Fruit fly (Drosophila melanogaster) whole organism, prepupa: ENCODE results near the gene CG5846.
A peak's percentile ranks its signal among the peaks of the same experiment; 100 is the strongest.

Experiments
- CG10631 ChIP-seq: fragments of 200-800 bp; sonication (Bioruptor generic); optimal IDR thresholded peaks from 2 replicates; lab custom pipeline; 2016; ENCODE audit warnings: missing biosample characterization, missing genetic modification characterization
- CG10669 ChIP-seq: fragments of 200-800 bp; sonication (Bioruptor generic); optimal IDR thresholded peaks from 3 replicates; lab custom pipeline; 2018; ENCODE audit warnings: missing biosample characterization, mild to moderate bottlenecking, missing genetic modification characterization, moderate library complexity
- CG11294 ChIP-seq: fragments of 200-800 bp; sonication (Bioruptor generic); IDR thresholded peaks from 2 replicates; pipeline ENCODE4 v1.3.6; 2022; ENCODE audit warnings: missing biosample characterization, missing genetic modification characterization
- CG15336 ChIP-seq: fragments of 200-800 bp; sonication (Bioruptor generic); IDR thresholded peaks from 2 replicates; pipeline ENCODE4 v1.3.6; 2022; ENCODE audit warnings: missing biosample characterization, missing genetic modification characterization
- CG16779 ChIP-seq: fragments of 200-800 bp; sonication (Bioruptor generic); optimal IDR thresholded peaks from 3 replicates; lab custom pipeline; 2017; ENCODE audit warnings: missing biosample characterization, mild to moderate bottlenecking, missing genetic modification characterization
- CG3032 ChIP-seq: fragments of 200-800 bp; optimal IDR thresholded peaks from 2 replicates; lab custom pipeline; 2019; ENCODE audit warnings: missing biosample characterization, mild to moderate bottlenecking, missing genetic modification characterization, moderate library complexity
- CG3919 ChIP-seq: fragments of 200-800 bp; sonication (Bioruptor generic); optimal IDR thresholded peaks from 3 replicates; lab custom pipeline; 2016; ENCODE audit warnings: missing biosample characterization, missing genetic modification characterization
- CG6163 ChIP-seq: fragments of 200-800 bp; sonication (Bioruptor generic); IDR thresholded peaks from 3 replicates; pipeline ENCODE4 v1.3.6; 2022; ENCODE audit warnings: missing biosample characterization, missing genetic modification characterization
- CG6276 ChIP-seq: fragments of 200-800 bp; sonication (Bioruptor generic); optimal IDR thresholded peaks from 2 replicates; lab custom pipeline; 2017; ENCODE audit warnings: missing biosample characterization, mild to moderate bottlenecking, missing genetic modification characterization
- CG6854 ChIP-seq: fragments of 200-800 bp; sonication (Bioruptor generic); optimal IDR thresholded peaks from 2 replicates; lab custom pipeline; 2017; ENCODE audit warnings: missing biosample characterization, mild to moderate bottlenecking, missing genetic modification characterization
- CG7368 ChIP-seq: fragments of 200-800 bp; sonication (Bioruptor generic); optimal IDR thresholded peaks from 3 replicates; lab custom pipeline; 2016; ENCODE audit warnings: missing biosample characterization, missing genetic modification characterization
- Eip75B ChIP-seq: fragments of 200-800 bp; sonication (Bioruptor generic); optimal IDR thresholded peaks from 3 replicates; lab custom pipeline; 2016; ENCODE audit warnings: missing biosample characterization, missing genetic modification characterization
- Eip78C ChIP-seq: fragments of 200-800 bp; sonication (Bioruptor generic); peaks from one replicate; lab custom pipeline; 2016; ENCODE audit warnings: missing biosample characterization, missing genetic modification characterization
- Eip93F ChIP-seq: fragments of 200-800 bp; sonication (Bioruptor generic); optimal IDR thresholded peaks from 2 replicates; lab custom pipeline; 2016; ENCODE audit warnings: missing biosample characterization, mild to moderate bottlenecking, missing genetic modification characterization
- Ets96B ChIP-seq: fragments of 200-800 bp; optimal IDR thresholded peaks from 2 replicates; lab custom pipeline; 2019; ENCODE audit warnings: missing biosample characterization, mild to moderate bottlenecking, missing genetic modification characterization, moderate library complexity
- Gug ChIP-seq: fragments of 200-800 bp; sonication (Bioruptor generic); IDR thresholded peaks from 2 replicates; pipeline ENCODE4 v1.3.6; 2022; ENCODE audit warnings: missing biosample characterization, missing genetic modification characterization
- Hr4 ChIP-seq: fragments of 200-800 bp; sonication (Bioruptor generic); optimal IDR thresholded peaks from 3 replicates; lab custom pipeline; 2016; ENCODE audit warnings: missing biosample characterization, missing genetic modification characterization
- Lpt ChIP-seq: fragments of 200-800 bp; sonication (Bioruptor generic); optimal IDR thresholded peaks from 3 replicates; lab custom pipeline; 2016; ENCODE audit warnings: missing biosample characterization, missing genetic modification characterization
- Sox102F ChIP-seq: fragments of 200-800 bp; sonication (Bioruptor generic); optimal IDR thresholded peaks from 2 replicates; lab custom pipeline; 2016; ENCODE audit warnings: missing biosample characterization, mild to moderate bottlenecking, missing genetic modification characterization
- achi ChIP-seq: fragments of 200-800 bp; sonication (Bioruptor generic); optimal IDR thresholded peaks from 3 replicates; lab custom pipeline; 2016; ENCODE audit warnings: missing biosample characterization, missing genetic modification characterization
- dsx ChIP-seq: fragments of 200-800 bp; optimal IDR thresholded peaks from 3 replicates; lab custom pipeline; 2019; ENCODE audit warnings: missing biosample characterization, mild to moderate bottlenecking, missing genetic modification characterization, moderate library complexity; ENCODE audit not compliant: poor library complexity, severe bottlenecking
- eg ChIP-seq: fragments of 200-800 bp; sonication (Bioruptor generic); IDR thresholded peaks from 3 replicates; pipeline ENCODE4 v1.3.6; 2022; ENCODE audit warnings: missing biosample characterization, missing genetic modification characterization
- fd59A ChIP-seq: fragments of 200-800 bp; sonication (Bioruptor generic); optimal IDR thresholded peaks from 2 replicates; lab custom pipeline; 2017; ENCODE audit warnings: missing biosample characterization, mild to moderate bottlenecking, missing genetic modification characterization, missing genetic modification reagents
- fd85E ChIP-seq: fragments of 200-800 bp; sonication (Bioruptor generic); optimal IDR thresholded peaks from 3 replicates; lab custom pipeline; 2016; ENCODE audit warnings: missing biosample characterization, missing genetic modification characterization
- net ChIP-seq: fragments of 200-800 bp; sonication (Bioruptor generic); optimal IDR thresholded peaks from 3 replicates; lab custom pipeline; 2016; ENCODE audit warnings: missing biosample characterization, missing genetic modification characterization
- pdm3 ChIP-seq: fragments of 200-800 bp; sonication (Bioruptor generic); optimal IDR thresholded peaks from 3 replicates; lab custom pipeline; 2016; ENCODE audit warnings: missing biosample characterization, missing genetic modification characterization
- svp ChIP-seq: fragments of 200-800 bp; sonication (Bioruptor generic); peaks from one replicate; lab custom pipeline; 2016; ENCODE audit warnings: missing biosample characterization, missing genetic modification characterization
- topi ChIP-seq: fragments of 200-800 bp; sonication (Bioruptor generic); optimal IDR thresholded peaks from 3 replicates; lab custom pipeline; 2016; ENCODE audit warnings: missing biosample characterization, missing genetic modification characterization

The CG5846 gene

DNA sequence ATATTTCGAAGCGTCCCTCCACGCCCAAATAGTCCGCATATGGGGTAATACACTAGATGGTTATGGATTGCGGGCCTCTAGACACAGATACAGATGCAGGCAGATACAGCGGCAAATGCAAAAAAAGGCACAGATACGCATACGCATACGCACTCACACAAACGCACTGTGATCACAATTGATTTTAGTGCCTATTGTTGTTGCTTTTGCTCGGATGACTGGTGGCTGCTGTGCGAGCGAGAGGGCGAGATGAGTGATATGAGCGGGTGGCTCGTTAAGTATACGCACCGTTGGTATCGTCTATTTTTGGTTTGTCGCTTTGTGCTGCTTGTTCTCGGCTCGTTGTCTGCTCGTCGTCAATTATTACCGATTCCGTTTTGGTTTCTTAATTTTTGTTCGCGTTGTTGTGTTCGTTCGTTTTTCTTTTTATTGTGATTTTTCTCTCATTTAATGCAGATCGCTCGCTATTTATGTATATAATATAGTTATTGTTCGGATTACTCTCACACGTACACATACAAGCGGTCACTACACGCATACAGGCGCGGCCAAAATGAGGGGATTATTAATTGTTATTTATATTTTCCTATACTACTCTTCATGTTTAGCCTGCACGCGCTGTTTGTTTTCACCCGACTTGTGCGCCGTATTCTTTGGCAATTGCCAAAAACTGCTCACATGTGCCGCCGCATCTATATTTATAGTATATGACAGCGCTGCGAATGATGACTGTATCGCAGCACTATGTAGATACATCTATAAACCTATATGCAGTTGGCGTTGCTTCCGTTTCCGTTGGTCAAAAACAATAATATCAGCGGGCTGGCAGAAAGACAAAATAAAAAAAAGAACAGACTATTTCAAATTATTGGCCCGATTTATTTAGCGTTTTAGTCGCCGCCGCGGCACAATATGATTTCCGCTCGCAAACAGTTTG, 49.4 kb downstream of the CG5846 start (continued):
- no peak for TF ChIP-seq fd59A (GFP tag; lab: Kevin White, UChicago)
- TF ChIP-seq Sox102F: no peak
- TF ChIP-seq Eip75B (GFP tag; lab: Kevin White, UChicago): no peak
- peak; percentile 2 for TF ChIP-seq CG10669
- TF ChIP-seq svp (GFP tag; lab: Kevin White, UChicago): no peak
- TF ChIP-seq Eip93F (GFP tag; lab: Kevin White, UChicago): no peak
- no peak for TF ChIP-seq CG6854 (GFP tag; lab: Kevin White, UChicago)
- TF ChIP-seq fd85E (GFP tag; lab: Kevin White, UChicago): no peak
- TF ChIP-seq CG10631 (GFP tag; lab: Kevin White, UChicago): no peak
- TF ChIP-seq pdm3 (GFP tag; lab: Kevin White, UChicago): no peak

DNA sequence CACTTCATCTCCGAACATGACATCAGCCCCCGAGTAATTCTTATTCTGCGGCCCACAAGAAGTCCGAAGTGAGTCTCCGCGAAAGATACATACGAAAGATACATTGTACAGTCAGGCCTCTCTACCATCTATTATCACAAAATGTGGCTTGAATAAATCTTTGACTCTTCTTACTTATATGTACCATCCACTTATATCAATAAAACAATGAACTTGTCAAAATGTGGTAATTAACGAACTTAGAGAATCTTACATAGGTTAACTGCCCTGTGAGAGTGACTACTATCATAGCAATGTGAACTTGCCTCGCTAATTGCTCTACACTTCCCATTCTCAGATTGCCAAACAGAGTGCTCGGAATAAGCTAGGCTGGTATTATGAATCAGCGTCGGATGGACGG, 50.4 kb downstream of the CG5846 start:
- TF ChIP-seq fd85E (GFP tag; lab: Kevin White, UChicago): no peak
- no peak for TF ChIP-seq CG16779 (tag; lab: Kevin White, UChicago)
- TF ChIP-seq CG10669: peak; percentile 32
- TF ChIP-seq CG7368 (GFP tag; lab: Kevin White, UChicago): peak; percentile 7
- TF ChIP-seq topi (GFP tag; lab: Kevin White, UChicago): no peak
- TF ChIP-seq CG6163 (GFP tag; lab: Robert Waterston, UW): peak; percentile 78
- peak; percentile 20 for TF ChIP-seq net
- peak; percentile 71 for TF ChIP-seq Eip78C (GFP tag; lab: Kevin White, UChicago)
- TF ChIP-seq Gug (GFP tag; lab: Robert Waterston, UW): peak; percentile 69
- peak; percentile 53 for TF ChIP-seq Ets96B
- TF ChIP-seq achi: peak; percentile 30
- TF ChIP-seq CG10631 (GFP tag; lab: Kevin White, UChicago): peak; percentile 18
- TF ChIP-seq Hr4 (GFP tag; lab: Kevin White, UChicago): peak; percentile 39
- no peak for TF ChIP-seq fd59A (GFP tag; lab: Kevin White, UChicago)
- peak; percentile 74 for TF ChIP-seq eg (GFP tag; lab: Robert Waterston, UW)
- TF ChIP-seq CG11294: peak; percentile 66
- peak; percentile 6 for TF ChIP-seq dsx (GFP tag; lab: Kevin White, UChicago)
- no peak for TF ChIP-seq Lpt (GFP tag; lab: Kevin White, UChicago)
- peak; percentile 22 for TF ChIP-seq CG3919 (GFP tag; lab: Kevin White, UChicago)
- TF ChIP-seq CG15336 (GFP tag; lab: Robert Waterston, UW): peak; percentile 50; the same call in 1 of the 2 replicates
- peak; percentile 47 for TF ChIP-seq CG3032 (tag; lab: Kevin White, UChicago)
- peak; percentile 29 for TF ChIP-seq CG6276 (GFP tag; lab: Kevin White, UChicago)
